Worm (Caenorhabditis elegans) whole organism, young adult: ENCODE measurements around the gene ceh-40.

ENCODE experiments used
- B0035.1 ChIP-seq: sonication (generic microtip); optimal IDR thresholded peaks from 2 replicates; lab custom pipeline; 2016; ENCODE audit warnings: missing genetic modification characterization, mild to moderate bottlenecking, missing compliant biosample characterization, missing genotype, missing genetic modification reagents
- F10E7.11 ChIP-seq: sonication (generic microtip); optimal IDR thresholded peaks from 2 replicates; lab custom pipeline; 2017; ENCODE audit warnings: mild to moderate bottlenecking, missing genetic modification characterization, moderate library complexity, missing compliant biosample characterization
- F49E8.2 ChIP-seq: sonication (generic microtip); optimal IDR thresholded peaks from 3 replicates; lab custom pipeline; 2017; ENCODE audit warnings: missing genetic modification characterization, mild to moderate bottlenecking, missing compliant biosample characterization, antibody characterized with exemption, moderate library complexity; ENCODE audit not compliant: insufficient read depth
- K11D2.4 ChIP-seq: fragments of 200-800 bp; sonication (Bioruptor generic); IDR thresholded peaks from 2 replicates; pipeline ENCODE4 v1.3.6; 2022; ENCODE audit warnings: missing genetic modification reagents, missing genetic modification characterization, missing compliant biosample characterization
- attf-5 ChIP-seq: fragments of 200-800 bp; sonication (Bioruptor generic); optimal IDR thresholded peaks from 2 replicates; lab custom pipeline; 2018; ENCODE audit warnings: mild to moderate bottlenecking, missing genetic modification characterization, missing compliant biosample characterization
- chd-7 ChIP-seq: sonication (generic microtip); optimal IDR thresholded peaks from 2 replicates; lab custom pipeline; 2016; ENCODE audit warnings: mild to moderate bottlenecking, missing genetic modification characterization, moderate library complexity, missing compliant biosample characterization
- lin-40 ChIP-seq: sonication (generic microtip); optimal IDR thresholded peaks from 2 replicates; lab custom pipeline; 2016; ENCODE audit warnings: missing genetic modification characterization, mild to moderate bottlenecking, missing compliant biosample characterization, missing genotype, missing genetic modification reagents
- lin-54 ChIP-seq: fragments of 200-800 bp; sonication (Bioruptor generic); optimal IDR thresholded peaks from 2 replicates; lab custom pipeline; 2018; ENCODE audit warnings: mild to moderate bottlenecking, missing genetic modification characterization, missing compliant biosample characterization
- nhr-27 ChIP-seq: fragments of 200-800 bp; sonication (Bioruptor generic); optimal IDR thresholded peaks from 2 replicates; lab custom pipeline; 2018; ENCODE audit warnings: mild to moderate bottlenecking, missing genetic modification characterization, moderate library complexity, missing compliant biosample characterization
- pha-4 ChIP-seq: fragments of 150-350 bp; sonication (generic microtip); optimal IDR thresholded peaks from 2 replicates; lab custom pipeline; 2014; ENCODE audit warnings: missing biosample characterization, missing genetic modification reagents, missing genetic modification characterization

- TF ChIP-seq chd-7 (no peak), attf-5 (GFP tag; lab: Kevin White, UChicago) (no peak), B0035.1 (tag; lab: Kevin White, UChicago) (peak; percentile 16), pha-4 (tag; lab: Kevin White, UChicago) (no peak), nhr-27 (no peak), lin-54 (no peak), F49E8.2 (tag; lab: Kevin White, UChicago) (no peak), K11D2.4 (GFP tag; lab: Robert Waterston, UW) (no peak), F10E7.11 (tag; lab: Kevin White, UChicago) (no peak), lin-40 (tag; lab: Kevin White, UChicago) (no peak)
Observed at ce11 chrX:12337846-12338490, 17.4 kb upstream of the ceh-40 start, which contains the start of gene srd-44.
